Fruit fly (Drosophila melanogaster) whole organism, embryonic: ENCODE results near the gene CG34384.

ENCODE experiments used
- Ada2b ChIP-seq: fragments of 200-800 bp; sonication (Bioruptor generic); IDR thresholded peaks from 2 replicates; pipeline ENCODE4 v1.3.6; 2022; ENCODE audit warnings: missing biosample characterization, missing genetic modification characterization
- Antp ChIP-seq: fragments of 200-800 bp; sonication (Bioruptor generic); optimal IDR thresholded peaks from 3 replicates; lab custom pipeline; 2016; ENCODE audit warnings: missing biosample characterization, missing genetic modification characterization
- Bgb ChIP-seq: fragments of 200-800 bp; sonication (Bioruptor generic); IDR thresholded peaks from 2 replicates; pipeline ENCODE4 v1.3.6; 2022; ENCODE audit warnings: missing biosample characterization, missing genetic modification characterization; ENCODE audit not compliant: partially characterized antibody
- CG10147 ChIP-seq: fragments of 200-800 bp; sonication (Bioruptor generic); optimal IDR thresholded peaks from 2 replicates; lab custom pipeline; 2019; ENCODE audit warnings: missing biosample characterization, mild to moderate bottlenecking, missing genetic modification characterization, moderate library complexity
- CG10462 ChIP-seq: fragments of 200-800 bp; sonication (Bioruptor generic); optimal IDR thresholded peaks from 2 replicates; lab custom pipeline; 2016; ENCODE audit warnings: missing biosample characterization, missing genetic modification characterization
- CG11723 ChIP-seq: fragments of 200-800 bp; sonication (Bioruptor generic); optimal IDR thresholded peaks from 2 replicates; lab custom pipeline; 2017; ENCODE audit warnings: missing biosample characterization, mild to moderate bottlenecking, missing genetic modification characterization
- CG12744 ChIP-seq: fragments of 200-800 bp; sonication (Bioruptor generic); optimal IDR thresholded peaks from 2 replicates; lab custom pipeline; 2016; ENCODE audit warnings: missing biosample characterization, missing genetic modification characterization
- CG13624 ChIP-seq: fragments of 200-800 bp; sonication (Bioruptor generic); optimal IDR thresholded peaks from 2 replicates; lab custom pipeline; 2016; ENCODE audit warnings: missing biosample characterization, missing genetic modification characterization
- CG15073 ChIP-seq: fragments of 200-800 bp; sonication (Bioruptor generic); optimal IDR thresholded peaks from 2 replicates; lab custom pipeline; 2016; ENCODE audit warnings: missing biosample characterization, missing genetic modification characterization
- CG15269 ChIP-seq: fragments of 200-800 bp; sonication (Bioruptor generic); optimal IDR thresholded peaks from 2 replicates; lab custom pipeline; 2018; ENCODE audit warnings: missing biosample characterization, mild to moderate bottlenecking, missing genetic modification characterization, moderate library complexity
- CG15514 ChIP-seq: fragments of 200-800 bp; sonication (Bioruptor generic); optimal IDR thresholded peaks from 3 replicates; lab custom pipeline; 2017; ENCODE audit warnings: missing biosample characterization, missing genetic modification characterization, mild to moderate bottlenecking, moderate library complexity, missing genetic modification reagents
- CG17186 ChIP-seq: fragments of 200-800 bp; sonication (Bioruptor generic); optimal IDR thresholded peaks from 3 replicates; lab custom pipeline; 2017; ENCODE audit warnings: missing biosample characterization, missing genetic modification reagents, missing genetic modification characterization
- CG17359 ChIP-seq: fragments of 200-800 bp; sonication (Bioruptor generic); optimal IDR thresholded peaks from 3 replicates; lab custom pipeline; 2018; ENCODE audit warnings: missing biosample characterization, mild to moderate bottlenecking, missing genetic modification characterization, moderate library complexity
- CG18476 ChIP-seq: fragments of 200-800 bp; sonication (Bioruptor generic); optimal IDR thresholded peaks from 2 replicates; lab custom pipeline; 2016; ENCODE audit warnings: missing biosample characterization, mild to moderate bottlenecking, missing genetic modification characterization
- CG30403 ChIP-seq: fragments of 200-800 bp; sonication (Bioruptor generic); optimal IDR thresholded peaks from 3 replicates; lab custom pipeline; 2016; ENCODE audit warnings: missing biosample characterization, missing genetic modification characterization
- CG3995 ChIP-seq: fragments of 200-800 bp; sonication (Bioruptor generic); optimal IDR thresholded peaks from 3 replicates; lab custom pipeline; 2016; ENCODE audit warnings: missing biosample characterization, missing genetic modification characterization
- CG4617 ChIP-seq: fragments of 200-800 bp; sonication (Bioruptor generic); optimal IDR thresholded peaks from 3 replicates; lab custom pipeline; 2016; ENCODE audit warnings: missing biosample characterization, missing genetic modification characterization, borderline replicate concordance
- CG7556 ChIP-seq: fragments of 200-800 bp; sonication (Bioruptor generic); optimal IDR thresholded peaks from 2 replicates; lab custom pipeline; 2017; ENCODE audit warnings: missing biosample characterization, mild to moderate bottlenecking, missing genetic modification characterization
- CG7928 ChIP-seq: fragments of 200-800 bp; sonication (Bioruptor generic); optimal IDR thresholded peaks from 2 replicates; lab custom pipeline; 2017; ENCODE audit warnings: missing biosample characterization, mild to moderate bottlenecking, missing genetic modification characterization
- CG8290 ChIP-seq, 3 experiments: fragments of 200-800 bp; sonication (Bioruptor generic); optimal IDR thresholded peaks; 2 replicates each; lab custom pipeline; 2016 to 2019; ENCODE audit warnings: missing biosample characterization in 3 of 3, missing genetic modification characterization in 3 of 3, mild to moderate bottlenecking in 2 of 3, moderate library complexity in 1 of 3
- CG8944 ChIP-seq: fragments of 200-800 bp; sonication (Bioruptor generic); optimal IDR thresholded peaks from 3 replicates; lab custom pipeline; 2016; ENCODE audit warnings: missing biosample characterization, missing genetic modification characterization
- Camta ChIP-seq: fragments of 200-800 bp; sonication (Bioruptor generic); optimal IDR thresholded peaks from 2 replicates; lab custom pipeline; 2016; ENCODE audit warnings: missing biosample characterization, missing genetic modification characterization
- Deaf1 ChIP-seq: fragments of 200-800 bp; optimal IDR thresholded peaks from 3 replicates; lab custom pipeline; 2019; ENCODE audit warnings: missing biosample characterization, mild to moderate bottlenecking, missing genetic modification characterization, moderate library complexity
- Dll ChIP-seq: fragments of 200-800 bp; sonication (Bioruptor generic); IDR thresholded peaks from 4 replicates; pipeline ENCODE4 v1.3.6; 2022; ENCODE audit warnings: missing biosample characterization, missing genetic modification characterization; ENCODE audit not compliant: partially characterized antibody
- Fer1 ChIP-seq: fragments of 200-800 bp; sonication (Bioruptor generic); optimal IDR thresholded peaks from 2 replicates; lab custom pipeline; 2017; ENCODE audit warnings: missing biosample characterization, mild to moderate bottlenecking, missing genetic modification characterization
- Fer3 ChIP-seq: fragments of 200-800 bp; sonication (Bioruptor generic); optimal IDR thresholded peaks from 2 replicates; lab custom pipeline; 2018; ENCODE audit warnings: missing biosample characterization, mild to moderate bottlenecking, missing genetic modification characterization, moderate library complexity
- Gug ChIP-seq: fragments of 200-800 bp; sonication (Bioruptor generic); IDR thresholded peaks from 4 replicates; pipeline ENCODE4 v1.3.6; 2022; ENCODE audit warnings: missing biosample characterization, missing genetic modification characterization
- H2.0 ChIP-seq: fragments of 200-800 bp; sonication (Bioruptor generic); IDR thresholded peaks from 2 replicates; pipeline ENCODE4 v1.3.6; 2022; ENCODE audit warnings: missing biosample characterization, missing genetic modification characterization
- HLH3B ChIP-seq: fragments of 200-800 bp; sonication (Bioruptor generic); IDR thresholded peaks from 2 replicates; pipeline ENCODE4 v1.3.6; 2022; ENCODE audit warnings: missing biosample characterization, missing genetic modification characterization
- Hmr ChIP-seq: fragments of 200-800 bp; sonication (Bioruptor generic); optimal IDR thresholded peaks from 3 replicates; lab custom pipeline; 2017; ENCODE audit warnings: mild to moderate bottlenecking, missing biosample characterization, missing genetic modification reagents, missing genetic modification characterization
- Hr51 ChIP-seq, 2 experiments: fragments of 200-800 bp; sonication (Bioruptor generic); optimal IDR thresholded peaks; 2 replicates in 1 of 2; 3 replicates in 1 of 2; lab custom pipeline; 2016 to 2018; ENCODE audit warnings: missing biosample characterization in 2 of 2, missing genetic modification characterization in 2 of 2, mild to moderate bottlenecking in 1 of 2, moderate library complexity in 1 of 2
- MESR4 ChIP-seq: fragments of 200-800 bp; sonication (Bioruptor generic); optimal IDR thresholded peaks from 2 replicates; lab custom pipeline; 2018; ENCODE audit warnings: missing biosample characterization, mild to moderate bottlenecking, missing genetic modification characterization, moderate library complexity
- NK7.1 ChIP-seq: fragments of 200-800 bp; sonication (Bioruptor generic); optimal IDR thresholded peaks from 3 replicates; lab custom pipeline; 2016; ENCODE audit warnings: missing biosample characterization, missing genetic modification characterization
- Scr ChIP-seq: fragments of 200-800 bp; sonication (Bioruptor generic); IDR thresholded peaks from 2 replicates; pipeline ENCODE4 v1.3.6; 2022; ENCODE audit warnings: missing biosample characterization, missing genetic modification characterization; ENCODE audit not compliant: partially characterized antibody
- Sox102F ChIP-seq: fragments of 200-800 bp; sonication (Bioruptor generic); optimal IDR thresholded peaks from 2 replicates; lab custom pipeline; 2018; ENCODE audit warnings: missing biosample characterization, mild to moderate bottlenecking, missing genetic modification characterization, moderate library complexity
- Usf ChIP-seq: fragments of 200-800 bp; sonication (Bioruptor generic); optimal IDR thresholded peaks from 2 replicates; lab custom pipeline; 2017; ENCODE audit warnings: missing genotype, missing biosample characterization, missing genetic modification characterization
- YL-1 ChIP-seq: fragments of 200-800 bp; sonication (Bioruptor generic); optimal IDR thresholded peaks from 3 replicates; lab custom pipeline; 2017; ENCODE audit warnings: missing biosample characterization, mild to moderate bottlenecking, missing genetic modification characterization
- chif ChIP-seq, 2 experiments: fragments of 200-800 bp; sonication (Bioruptor generic); optimal IDR thresholded peaks; 3 replicates each; lab custom pipeline; 2016; ENCODE audit warnings: missing biosample characterization in 2 of 2, missing genetic modification characterization in 2 of 2
- ewg ChIP-seq: fragments of 200-800 bp; sonication (Bioruptor generic); optimal IDR thresholded peaks from 3 replicates; lab custom pipeline; 2017; ENCODE audit warnings: mild to moderate bottlenecking, missing biosample characterization, missing genetic modification reagents, missing genetic modification characterization
- gcm ChIP-seq: fragments of 200-800 bp; sonication (Bioruptor generic); optimal IDR thresholded peaks from 2 replicates; lab custom pipeline; 2019; ENCODE audit warnings: missing biosample characterization, mild to moderate bottlenecking, missing genetic modification characterization, moderate library complexity
- hth ChIP-seq: fragments of >200 bp; optimal IDR thresholded peaks from 2 replicates; lab custom pipeline; 2017; ENCODE audit warnings: inconsistent platforms
- lab ChIP-seq: fragments of 200-800 bp; sonication (Bioruptor generic); optimal IDR thresholded peaks from 3 replicates; lab custom pipeline; 2017; ENCODE audit warnings: missing biosample characterization, missing genetic modification characterization, mild to moderate bottlenecking, moderate library complexity, missing genetic modification reagents
- phol ChIP-seq: fragments of 200-800 bp; sonication (Bioruptor generic); optimal IDR thresholded peaks from 3 replicates; lab custom pipeline; 2018; ENCODE audit warnings: missing biosample characterization, mild to moderate bottlenecking, missing genetic modification characterization, moderate library complexity
- pros ChIP-seq: fragments of 200-800 bp; sonication (Bioruptor generic); optimal IDR thresholded peaks from 3 replicates; lab custom pipeline; 2019; ENCODE audit warnings: missing biosample characterization, mild to moderate bottlenecking, missing genetic modification characterization, moderate library complexity
- schlank ChIP-seq: fragments of 200-800 bp; sonication (Bioruptor generic); optimal IDR thresholded peaks from 2 replicates; lab custom pipeline; 2018; ENCODE audit warnings: missing biosample characterization, mild to moderate bottlenecking, missing genetic modification characterization
- sisA ChIP-seq: fragments of 200-800 bp; sonication (Bioruptor generic); IDR thresholded peaks from 2 replicates; pipeline ENCODE4 v1.3.6; 2022; ENCODE audit warnings: missing biosample characterization, missing genetic modification characterization
- ssp ChIP-seq: fragments of 200-800 bp; sonication (Bioruptor generic); IDR thresholded peaks from 2 replicates; pipeline ENCODE4 v1.3.6; 2022; ENCODE audit warnings: missing biosample characterization, missing genetic modification characterization
- usp ChIP-seq: fragments of >200 bp; optimal IDR thresholded peaks from 2 replicates; lab custom pipeline; 2017; ENCODE audit warnings: missing biosample characterization, missing genetic modification characterization
- zen2 ChIP-seq: fragments of 200-800 bp; sonication (Bioruptor generic); IDR thresholded peaks from 3 replicates; pipeline ENCODE4 v1.3.6; 2022; ENCODE audit warnings: missing biosample characterization, missing genetic modification characterization; ENCODE audit not compliant: partially characterized antibody

The CG34384 gene

DNA sequence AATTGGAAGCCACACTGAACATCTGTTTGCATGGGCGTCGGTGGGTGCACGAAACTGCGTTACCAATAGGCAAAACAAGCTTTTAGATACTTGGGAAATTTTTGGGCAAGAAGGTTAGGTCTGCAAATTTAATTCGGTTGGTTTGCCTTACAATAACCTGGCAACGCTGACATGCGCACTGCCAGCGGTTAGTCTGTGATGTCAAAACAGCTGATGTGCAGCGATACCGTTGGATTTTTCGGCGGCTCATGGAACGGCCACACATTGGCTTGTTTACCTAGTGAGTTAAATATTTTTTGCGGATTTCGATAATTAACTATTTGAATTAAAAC is 72.7 kb downstream of the CG34384 start, which contains the start of gene ArgRS-m (continued):
- no peak for TF ChIP-seq CG10462 (GFP tag; lab: Kevin White, UChicago)
- TF ChIP-seq MESR4 (GFP tag; lab: Kevin White, UChicago) = peak; percentile 11
- TF ChIP-seq CG7556 (GFP tag; lab: Kevin White, UChicago) = peak; percentile 51
- peak; percentile 99 for TF ChIP-seq ewg (GFP tag; lab: Kevin White, UChicago)
- peak; percentile 40; the same call in 2 of the 4 replicates for TF ChIP-seq Gug (GFP tag; lab: Robert Waterston, UW)
- peak; percentile 31; the same call in 1 of the 2 replicates for TF ChIP-seq sisA (GFP tag; lab: Robert Waterston, UW)
- no peak for TF ChIP-seq zen2 (GFP tag; lab: Robert Waterston, UW)
- TF ChIP-seq usp (GFP tag; lab: Kevin White, UChicago) = no peak
- peak; percentile 38 for TF ChIP-seq phol (tag; lab: Kevin White, UChicago)
- peak; percentile 20 for TF ChIP-seq Camta
- peak; percentile 58 for TF ChIP-seq CG4617 (GFP tag; lab: Kevin White, UChicago)
- no peak for TF ChIP-seq Bgb (GFP tag; lab: Robert Waterston, UW)
- TF ChIP-seq Deaf1 (tag; lab: Kevin White, UChicago) = peak; percentile 30
- no peak for TF ChIP-seq CG18476 (GFP tag; lab: Kevin White, UChicago)
- peak; percentile 16 for TF ChIP-seq CG11723 (GFP tag; lab: Kevin White, UChicago)
- TF ChIP-seq CG12744 (GFP tag; lab: Kevin White, UChicago) = peak; percentile 43
- 0 out of 2 replicates have a peak, but pooled peaks have one; percentile 7 for TF ChIP-seq HLH3B (GFP tag; lab: Robert Waterston, UW)
- TF ChIP-seq ssp (GFP tag; lab: Robert Waterston, UW) = 0 out of 2 replicates have a peak, but pooled peaks have one; percentile 26
- TF ChIP-seq CG15269 (tag; lab: Kevin White, UChicago) = peak; percentile 45
- TF ChIP-seq CG15073 (GFP tag; lab: Kevin White, UChicago) = no peak
- no peak for TF ChIP-seq Ada2b (GFP tag; lab: Robert Waterston, UW)
- TF ChIP-seq Scr = peak; percentile 48
- TF ChIP-seq CG3995 (GFP tag; lab: Kevin White, UChicago) = peak; percentile 12
- peak; percentile 38 to 55 for TF ChIP-seq Hr51 (GFP tag; optimal IDR thresholded peaks at IDR 0.05; lab: Kevin White, UChicago)
- peak in 1 of 2 experiments; percentile 9 for TF ChIP-seq chif (GFP tag; optimal IDR thresholded peaks at IDR 0.05; lab: Kevin White, UChicago)
- no peak for TF ChIP-seq gcm
- no peak for TF ChIP-seq hth
- peak; percentile 65 for TF ChIP-seq Hmr (GFP tag; lab: Kevin White, UChicago)
- TF ChIP-seq Usf = peak; percentile 1
- TF ChIP-seq CG30403 (GFP tag; lab: Kevin White, UChicago) = peak; percentile 66
- TF ChIP-seq Dll (GFP tag; lab: Robert Waterston, UW) = peak; percentile 49; the same call in 1 of the 4 replicates
- TF ChIP-seq NK7.1 (GFP tag; lab: Kevin White, UChicago) = peak; percentile 16
- peak; percentile 30 for TF ChIP-seq CG17359
- TF ChIP-seq CG8290 (GFP tag; optimal IDR thresholded peaks at IDR 0.05; lab: Kevin White, UChicago) = no peak
- TF ChIP-seq CG8290 (tag; optimal IDR thresholded peaks at IDR 0.05; lab: Kevin White, UChicago) = peak in 1 of 2 experiments; percentile 74
- peak; percentile 43 for TF ChIP-seq Fer3 (tag; lab: Kevin White, UChicago)
- peak; percentile 78 for TF ChIP-seq lab (GFP tag; lab: Kevin White, UChicago)
- peak; percentile 95 for TF ChIP-seq CG15514 (GFP tag; lab: Kevin White, UChicago)
- peak; percentile 44 for TF ChIP-seq H2.0
- peak; percentile 30 for TF ChIP-seq CG10147
- TF ChIP-seq CG17186 = peak; percentile 96
- TF ChIP-seq Fer1 (GFP tag; lab: Kevin White, UChicago) = peak; percentile 76
- TF ChIP-seq CG13624 = peak; percentile 67
- TF ChIP-seq schlank = peak; percentile 42
- TF ChIP-seq CG8944 = peak; percentile 45
- peak; percentile 47 for TF ChIP-seq Sox102F
- peak; percentile 26 for TF ChIP-seq CG7928 (GFP tag; lab: Kevin White, UChicago)
- TF ChIP-seq pros = no peak
- TF ChIP-seq YL-1 (GFP tag; lab: Kevin White, UChicago) = peak; percentile 39
- TF ChIP-seq Antp (GFP tag; lab: Kevin White, UChicago) = peak; percentile 52
